Fruit fly (Drosophila melanogaster) whole organism, adult: ENCODE measurements around the gene jet.
A peak's percentile ranks its signal among the peaks of the same experiment; 100 is the strongest.

ENCODE experiments used
- CG11617 ChIP-seq: fragments of 200-800 bp; sonication (Bioruptor generic); optimal IDR thresholded peaks from 2 replicates; lab custom pipeline; 2017; ENCODE audit warnings: mild to moderate bottlenecking, missing biosample characterization, missing genetic modification reagents, missing genetic modification characterization
- CG12768 ChIP-seq: fragments of 200-800 bp; sonication (Bioruptor generic); optimal IDR thresholded peaks from 2 replicates; lab custom pipeline; 2017; ENCODE audit warnings: missing biosample characterization, missing genetic modification characterization, mild to moderate bottlenecking, moderate library complexity, missing genetic modification reagents
- CG14711 ChIP-seq: fragments of 200-800 bp; sonication (Bioruptor generic); optimal IDR thresholded peaks from 2 replicates; lab custom pipeline; 2018; ENCODE audit warnings: missing biosample characterization, mild to moderate bottlenecking, missing genetic modification characterization, moderate library complexity
- CG1620 ChIP-seq: fragments of 200-800 bp; sonication (Bioruptor generic); optimal IDR thresholded peaks from 2 replicates; lab custom pipeline; 2016; ENCODE audit warnings: missing biosample characterization, missing genetic modification characterization
- CG33017 ChIP-seq: fragments of 200-800 bp; sonication (Bioruptor generic); optimal IDR thresholded peaks from 2 replicates; lab custom pipeline; 2018; ENCODE audit warnings: missing biosample characterization, mild to moderate bottlenecking, missing genetic modification characterization, moderate library complexity
- CG5204 ChIP-seq: fragments of 200-800 bp; sonication (Bioruptor generic); optimal IDR thresholded peaks from 2 replicates; lab custom pipeline; 2016; ENCODE audit warnings: missing biosample characterization, missing genetic modification characterization
- CG7045 ChIP-seq: fragments of 200-800 bp; sonication (Bioruptor generic); optimal IDR thresholded peaks from 2 replicates; lab custom pipeline; 2017; ENCODE audit warnings: missing biosample characterization, mild to moderate bottlenecking, missing genetic modification characterization
- CG7101 ChIP-seq: fragments of 200-800 bp; sonication (Bioruptor generic); optimal IDR thresholded peaks from 2 replicates; lab custom pipeline; 2018; ENCODE audit warnings: missing biosample characterization, mild to moderate bottlenecking, missing genetic modification characterization, moderate library complexity
- Clk ChIP-seq: fragments of 200-800 bp; sonication (Bioruptor generic); optimal IDR thresholded peaks from 2 replicates; lab custom pipeline; 2017; ENCODE audit warnings: missing biosample characterization, missing genetic modification characterization
- Crg-1 ChIP-seq: fragments of 200-800 bp; sonication (Bioruptor generic); optimal IDR thresholded peaks from 2 replicates; lab custom pipeline; 2016; ENCODE audit warnings: missing biosample characterization, missing genetic modification characterization
- Hr96 ChIP-seq: fragments of 200-800 bp; sonication (Bioruptor generic); optimal IDR thresholded peaks from 2 replicates; lab custom pipeline; 2016; ENCODE audit warnings: missing biosample characterization, missing genetic modification characterization
- Mnt ChIP-seq: fragments of 200-800 bp; sonication (Bioruptor generic); optimal IDR thresholded peaks from 2 replicates; lab custom pipeline; 2016; ENCODE audit warnings: missing biosample characterization, mild to moderate bottlenecking, missing genetic modification characterization
- bab1 ChIP-seq: fragments of 200-800 bp; sonication (Bioruptor generic); optimal IDR thresholded peaks from 3 replicates; lab custom pipeline; 2019; ENCODE audit warnings: missing biosample characterization, mild to moderate bottlenecking, missing genetic modification characterization, moderate library complexity
- cic ChIP-seq: fragments of 200-800 bp; sonication (Bioruptor generic); optimal IDR thresholded peaks from 2 replicates; lab custom pipeline; 2017; ENCODE audit warnings: missing biosample characterization, mild to moderate bottlenecking, missing genetic modification characterization, moderate library complexity
- cnc ChIP-seq, 2 experiments: fragments of >200 bp; optimal IDR thresholded peaks; 2 replicates each; lab custom pipeline; 2017
- kay ChIP-seq: fragments of 200-800 bp; sonication (Bioruptor generic); peaks from one replicate; lab custom pipeline; 2016; ENCODE audit warnings: missing biosample characterization, missing genetic modification characterization, borderline replicate concordance
- ovo ChIP-seq: fragments of 200-800 bp; sonication (Bioruptor generic); optimal IDR thresholded peaks from 2 replicates; lab custom pipeline; 2016; ENCODE audit warnings: missing biosample characterization, missing genetic modification characterization
- pad ChIP-seq: fragments of 200-800 bp; sonication (Bioruptor generic); optimal IDR thresholded peaks from 3 replicates; lab custom pipeline; 2017; ENCODE audit warnings: missing biosample characterization, missing genetic modification characterization, mild to moderate bottlenecking, moderate library complexity, missing genetic modification reagents
- tj ChIP-seq: fragments of 200-800 bp; sonication (Bioruptor generic); optimal IDR thresholded peaks from 3 replicates; lab custom pipeline; 2017; ENCODE audit warnings: missing biosample characterization, mild to moderate bottlenecking, missing genetic modification characterization, moderate library complexity
- toe ChIP-seq: fragments of 200-800 bp; sonication (Bioruptor generic); optimal IDR thresholded peaks from 2 replicates; lab custom pipeline; 2016; ENCODE audit warnings: missing biosample characterization, missing genetic modification characterization

jet gene

dm6 chr2L:4949453-4950045 is at the start of gene jet:
jet (minus strand) TSS chr2L:4949784.
- TF ChIP-seq CG7101 (tag; lab: Kevin White, UChicago) (no peak), CG1620 (GFP tag; lab: Kevin White, UChicago) (no peak)

- TF ChIP-seq cic (GFP tag; lab: Kevin White, UChicago) (peak; percentile 8), kay (peak; percentile 79), cnc (optimal IDR thresholded peaks at IDR 0.05; lab: Kevin White, UChicago) (no peak)
Measured at dm6 chr2L:4998571-4999191, 49.1 kb upstream of the jet start.

dm6 chr2L:4998260-4998560 is 48.6 kb upstream of the jet start:
- TF ChIP-seq cic (GFP tag; lab: Kevin White, UChicago) (no peak), bab1 (no peak), Hr96 (no peak), CG1620 (GFP tag; lab: Kevin White, UChicago) (no peak), kay (no peak), CG7045 (GFP tag; lab: Kevin White, UChicago) (no peak), Clk (GFP tag; lab: Kevin White, UChicago) (no peak), CG5204 (GFP tag; lab: Kevin White, UChicago) (no peak), CG14711 (tag; lab: Kevin White, UChicago) (no peak), CG33017 (tag; lab: Kevin White, UChicago) (no peak), pad (GFP tag; lab: Kevin White, UChicago) (no peak), tj (GFP tag; lab: Kevin White, UChicago) (no peak)

- TF ChIP-seq Clk (GFP tag; lab: Kevin White, UChicago), result peak; percentile 90
- peak; percentile 81 for TF ChIP-seq tj (GFP tag; lab: Kevin White, UChicago)
- peak; percentile 93 for TF ChIP-seq CG33017 (tag; lab: Kevin White, UChicago)
- TF ChIP-seq cic (GFP tag; lab: Kevin White, UChicago), result peak; percentile 95
- TF ChIP-seq bab1, result peak; percentile 92
- peak; percentile 91 for TF ChIP-seq CG14711 (tag; lab: Kevin White, UChicago)
- TF ChIP-seq ovo (GFP tag; lab: Kevin White, UChicago), result peak; percentile 84
- TF ChIP-seq Mnt (GFP tag; lab: Kevin White, UChicago), result peak; percentile 79
- TF ChIP-seq CG7101 (tag; lab: Kevin White, UChicago), result peak; percentile 95
- TF ChIP-seq CG11617, result peak; percentile 94
- peak; percentile 47 for TF ChIP-seq kay
- peak; percentile 94 for TF ChIP-seq CG7045 (GFP tag; lab: Kevin White, UChicago)
- no peak for TF ChIP-seq cnc (optimal IDR thresholded peaks at IDR 0.05; lab: Kevin White, UChicago)
- TF ChIP-seq CG5204 (GFP tag; lab: Kevin White, UChicago), result no peak
- TF ChIP-seq CG1620 (GFP tag; lab: Kevin White, UChicago), result peak; percentile 92
- TF ChIP-seq pad (GFP tag; lab: Kevin White, UChicago), result peak; percentile 95
- TF ChIP-seq toe (GFP tag; lab: Kevin White, UChicago), result peak; percentile 51
- peak; percentile 79 for TF ChIP-seq Crg-1 (GFP tag; lab: Kevin White, UChicago)
- TF ChIP-seq Hr96, result peak; percentile 96
- peak; percentile 93 for TF ChIP-seq CG12768 (GFP tag; lab: Kevin White, UChicago)
Measured at dm6 chr2L:4997401-4998259, 48.0 kb upstream of the jet start.

dm6 chr2L:4996283-4996922 is 46.8 kb upstream of the jet start:
- TF ChIP-seq CG7045 (GFP tag; lab: Kevin White, UChicago) (no peak), tj (GFP tag; lab: Kevin White, UChicago) (peak; percentile 82), pad (GFP tag; lab: Kevin White, UChicago) (no peak), CG7101 (tag; lab: Kevin White, UChicago) (no peak), bab1 (no peak), ovo (GFP tag; lab: Kevin White, UChicago) (no peak), Mnt (GFP tag; lab: Kevin White, UChicago) (no peak)

- TF ChIP-seq CG11617 (no peak), ovo (GFP tag; lab: Kevin White, UChicago) (no peak), CG33017 (tag; lab: Kevin White, UChicago) (no peak), CG7045 (GFP tag; lab: Kevin White, UChicago) (no peak), cnc (optimal IDR thresholded peaks at IDR 0.05; lab: Kevin White, UChicago) (no peak), Crg-1 (GFP tag; lab: Kevin White, UChicago) (no peak), bab1 (no peak)
Measured at dm6 chr2L:4995837-4996136, 46.2 kb upstream of the jet start.
